Fruit fly (Drosophila melanogaster): ENCODE data around the gene Usp8.

DNA sequence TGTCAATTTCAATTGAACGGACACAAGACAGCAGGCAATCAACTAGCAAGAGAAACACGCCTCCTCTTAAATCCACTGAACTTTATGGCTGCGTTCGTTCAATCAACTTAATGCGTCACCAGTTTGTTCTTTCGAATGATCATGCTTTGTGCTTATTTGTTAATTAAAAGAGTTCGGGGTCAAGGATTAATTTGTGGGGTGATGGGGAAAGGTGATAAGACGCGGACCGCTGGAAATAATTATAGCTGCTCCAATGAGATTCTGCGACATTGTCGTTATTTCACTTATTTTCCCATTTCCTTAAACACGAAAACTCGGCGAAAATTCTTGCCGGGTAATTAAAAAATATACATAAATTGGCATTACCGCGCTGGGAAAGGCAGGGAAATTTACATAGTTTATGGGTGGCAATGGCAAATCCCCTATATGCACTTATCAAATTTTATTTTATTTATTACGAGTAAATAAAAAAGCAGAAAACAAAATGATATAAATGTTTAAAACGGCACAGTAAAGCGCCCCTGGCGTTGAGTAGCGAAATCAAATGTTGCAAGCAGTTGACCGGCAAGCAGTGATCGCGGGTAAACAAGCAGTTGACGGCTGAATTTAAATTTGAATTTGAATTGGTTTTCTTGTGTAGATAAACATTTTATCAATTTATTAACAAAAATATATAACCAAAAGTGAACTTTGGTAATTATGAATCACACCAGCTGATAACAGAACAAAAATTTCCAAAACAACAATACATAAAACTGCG, 50.5 kb downstream of the Usp8 start:
- no peak for TF ChIP-seq CG8478 (optimal IDR thresholded peaks at IDR 0.05)
- peak; percentile 84 to 95 for TF ChIP-seq CTCF (optimal IDR thresholded peaks at IDR 0.05)

All from S2 (cell line).